Fruit fly (Drosophila melanogaster): ENCODE measurements around the gene dpr19.

The dpr19 gene

DNA sequence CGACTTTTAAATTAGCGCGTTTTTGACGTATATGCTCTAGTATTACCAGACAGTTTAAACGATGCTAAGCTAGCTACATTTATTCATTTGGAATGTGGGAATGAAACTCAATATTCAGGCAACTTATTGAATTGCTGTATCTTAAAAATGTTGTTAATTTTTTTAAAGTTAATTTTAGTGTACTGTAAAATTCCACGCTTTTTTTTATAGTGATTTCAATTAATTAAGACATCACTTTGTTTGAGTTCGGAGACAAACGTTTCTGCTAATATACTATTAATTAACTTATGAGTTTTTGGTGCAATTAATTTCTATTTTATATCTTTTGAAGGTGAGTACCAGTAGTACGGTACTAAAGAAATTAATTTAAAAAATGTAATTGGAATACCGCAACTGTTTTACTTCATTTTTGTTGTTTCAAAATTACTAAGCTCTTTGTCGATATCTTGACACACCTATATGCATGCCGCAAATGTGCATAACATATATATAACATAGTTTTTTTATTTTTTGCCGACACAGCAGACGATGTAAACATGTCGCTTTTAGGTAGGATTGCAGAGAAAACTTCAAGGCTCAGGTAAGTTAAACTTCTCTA lies 10.3 kb downstream of the dpr19 start, which contains the start of the genes Cdk1 and mRpS7 (continued):
- no peak for TF ChIP-seq Bgb (GFP tag; IDR thresholded peaks at IDR 0.05; ENCODE audit: partially characterized antibody)
- peak; percentile 87 for TF ChIP-seq CG8924 (tag; optimal IDR thresholded peaks at IDR 0.05)
- TF ChIP-seq bowl (GFP tag; IDR thresholded peaks at IDR 0.05) = no peak
- TF ChIP-seq Mad (GFP tag; optimal IDR thresholded peaks at IDR 0.05) = peak; percentile 40
- TF ChIP-seq zfh2 (GFP tag; optimal IDR thresholded peaks at IDR 0.05) = peak; percentile 52
- peak; percentile 71 for TF ChIP-seq lilli (GFP tag; optimal IDR thresholded peaks at IDR 0.05)
- TF ChIP-seq bsh (GFP tag; optimal IDR thresholded peaks at IDR 0.05) = peak in 1 of 2 experiments; percentile 75
- TF ChIP-seq gcm2 (GFP tag; optimal IDR thresholded peaks at IDR 0.05) = peak; percentile 13
- no peak for TF ChIP-seq ERR (GFP tag; optimal IDR thresholded peaks at IDR 0.05)
- TF ChIP-seq CG1603 (tag; optimal IDR thresholded peaks at IDR 0.05) = peak; percentile 98
- peak; percentile 47 for TF ChIP-seq CG7786 (GFP tag; optimal IDR thresholded peaks at IDR 0.05)
- TF ChIP-seq run (tag; optimal IDR thresholded peaks at IDR 0.05) = no peak
- TF ChIP-seq nerfin-1 (tag; optimal IDR thresholded peaks at IDR 0.05) = peak; percentile 51
- peak; percentile 78 for TF ChIP-seq slbo (GFP tag; IDR thresholded peaks at IDR 0.05)
- peak; percentile 35; the same call in 1 of the 2 replicates for TF ChIP-seq CG9932 (GFP tag; IDR thresholded peaks at IDR 0.05)
- TF ChIP-seq ind (GFP tag; optimal IDR thresholded peaks at IDR 0.05) = peak; percentile 77
- peak; percentile 56; the same call in 1 of the 2 replicates for TF ChIP-seq wor (GFP tag; IDR thresholded peaks at IDR 0.05)
- TF ChIP-seq HLHmδ (GFP tag; optimal IDR thresholded peaks at IDR 0.05) = no peak
- no peak for TF ChIP-seq NFAT (GFP tag; IDR thresholded peaks at IDR 0.05)
- no peak for TF ChIP-seq hb (GFP tag; IDR thresholded peaks at IDR 0.05; ENCODE audit: partially characterized antibody)
- peak; percentile 23 for TF ChIP-seq CG31388 (GFP tag; optimal IDR thresholded peaks at IDR 0.05)
- TF ChIP-seq Camta (GFP tag; optimal IDR thresholded peaks at IDR 0.05) = peak; percentile 57
- 0 out of 3 replicates have a peak, but pooled peaks have one; percentile 41 for TF ChIP-seq otp (GFP tag; IDR thresholded peaks at IDR 0.05)
- peak; percentile 69 for TF ChIP-seq Bteb2 (GFP tag; optimal IDR thresholded peaks at IDR 0.05)
- TF ChIP-seq row (GFP tag; IDR thresholded peaks at IDR 0.05) = peak; percentile 81
- TF ChIP-seq rib (GFP tag; IDR thresholded peaks at IDR 0.05) = no peak
- TF ChIP-seq CG16863 (GFP tag; optimal IDR thresholded peaks at IDR 0.05) = peak; percentile 71
- TF ChIP-seq cas (GFP tag; IDR thresholded peaks at IDR 0.05) = no peak
- no peak for TF ChIP-seq kni (GFP tag; optimal IDR thresholded peaks at IDR 0.05)
- 0 out of 2 replicates have a peak, but pooled peaks have one; percentile 40 for TF ChIP-seq ap (GFP tag; IDR thresholded peaks at IDR 0.05)
- peak; percentile 37 for TF ChIP-seq CG7271 (tag; optimal IDR thresholded peaks at IDR 0.05)
- peak; percentile 69 for TF ChIP-seq Xrp1 (GFP tag; IDR thresholded peaks at IDR 0.05)
- no peak for TF ChIP-seq CG13287 (GFP tag; IDR thresholded peaks at IDR 0.05; ENCODE audit: partially characterized antibody)
- TF ChIP-seq her (GFP tag; optimal IDR thresholded peaks at IDR 0.05) = no peak
- TF ChIP-seq CG2129 (GFP tag; IDR thresholded peaks at IDR 0.05; ENCODE audit: partially characterized antibody) = no peak
- TF ChIP-seq Meics (GFP tag; optimal IDR thresholded peaks at IDR 0.05) = peak; percentile 79
- peak; percentile 32 for TF ChIP-seq CG12299 (tag; optimal IDR thresholded peaks at IDR 0.05)
- TF ChIP-seq klu (GFP tag; IDR thresholded peaks at IDR 0.05) = no peak; the same call in 1 of the 2 replicates
- peak; percentile 7 for TF ChIP-seq Fer2 (tag; optimal IDR thresholded peaks at IDR 0.05)
- no peak for TF ChIP-seq CG7963 (GFP tag; IDR thresholded peaks at IDR 0.05; ENCODE audit: partially characterized antibody)
- TF ChIP-seq Chrac-16 (GFP tag; optimal IDR thresholded peaks at IDR 0.05) = peak; percentile 76
- no peak for TF ChIP-seq h (optimal IDR thresholded peaks at IDR 0.05)
- no peak for TF ChIP-seq CG15479 (GFP tag; optimal IDR thresholded peaks at IDR 0.05)
- TF ChIP-seq CG10979 (tag; optimal IDR thresholded peaks at IDR 0.05) = peak; percentile 70
- TF ChIP-seq CG4424 (GFP tag; optimal IDR thresholded peaks at IDR 0.05) = peak; percentile 70
- peak; percentile 38 for TF ChIP-seq scrt (GFP tag; optimal IDR thresholded peaks at IDR 0.05)
- TF ChIP-seq lov (optimal IDR thresholded peaks at IDR 0.05) = no peak
- no peak for TF ChIP-seq lov (GFP tag; IDR thresholded peaks at IDR 0.05)
- peak; percentile 61; the same call in 1 of the 2 replicates for TF ChIP-seq CG32767 (GFP tag; IDR thresholded peaks at IDR 0.05)
- TF ChIP-seq Sox100B (GFP tag; optimal IDR thresholded peaks at IDR 0.05) = peak; percentile 76
- TF ChIP-seq Hmx (GFP tag; optimal IDR thresholded peaks at IDR 0.05) = peak; percentile 37
